Worm (Caenorhabditis elegans) whole organism, late embryonic: ENCODE data around the gene srh-71.

Experiments
- F13H6.1 ChIP-seq: sonication (generic microtip); optimal IDR thresholded peaks from 2 replicates; lab custom pipeline; 2016; ENCODE audit warnings: missing genetic modification characterization, missing compliant biosample characterization
- ceh-2 ChIP-seq: sonication (generic microtip); optimal IDR thresholded peaks from 2 replicates; lab custom pipeline; 2016; ENCODE audit warnings: missing genotype, missing genetic modification characterization, missing compliant biosample characterization
- fkh-10 ChIP-seq: fragments of 150-350 bp; optimal IDR thresholded peaks from 2 replicates; lab custom pipeline; 2014; ENCODE audit warnings: missing biosample characterization, missing genetic modification reagents, missing genetic modification characterization
- madf-2 ChIP-seq: sonication (generic microtip); optimal IDR thresholded peaks from 2 replicates; lab custom pipeline; 2017; ENCODE audit warnings: missing genetic modification characterization, missing compliant biosample characterization
- sox-4 ChIP-seq: sonication (generic microtip); optimal IDR thresholded peaks from 2 replicates; lab custom pipeline; 2017; ENCODE audit warnings: mild to moderate bottlenecking, missing genetic modification characterization, inconsistent platforms, missing compliant biosample characterization

DNA sequence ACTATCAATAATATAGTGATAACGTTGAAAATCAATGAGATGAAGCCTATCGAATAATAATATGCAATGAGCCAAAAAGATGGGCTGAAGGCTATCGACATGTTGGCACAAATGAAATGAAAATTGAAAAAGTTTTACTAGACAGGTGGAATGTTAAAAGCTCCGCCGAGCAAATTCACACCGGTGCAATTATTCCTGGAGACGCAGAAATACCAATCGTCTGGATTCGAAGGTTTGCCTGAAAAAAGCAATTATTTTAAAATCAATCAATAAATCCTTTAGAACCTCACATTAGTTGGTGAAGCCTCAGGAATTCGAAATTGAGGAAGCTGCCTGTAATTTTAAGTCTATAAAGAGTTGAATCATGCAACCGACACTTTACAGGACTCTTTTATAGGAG lies 31.1 kb downstream of the srh-71 start, which contains the start of gene sri-32:
- TF ChIP-seq sox-4 (tag; lab: Kevin White, UChicago) (no peak), F13H6.1 (tag; lab: Kevin White, UChicago) (no peak), madf-2 (tag; lab: Kevin White, UChicago) (no peak), ceh-2 (no peak), fkh-10 (GFP tag; lab: Kevin White, UChicago) (no peak)
